Fruit fly (Drosophila melanogaster) whole organism, wandering third instar larva: ENCODE measurements around the gene Rhau.

ENCODE experiments used
- Abd-B ChIP-seq: fragments of >200 bp; optimal IDR thresholded peaks from 2 replicates; lab custom pipeline; 2017; ENCODE audit warnings: missing biosample characterization, missing genetic modification characterization
- CG32264 ChIP-seq: fragments of 200-800 bp; sonication (Bioruptor generic); optimal IDR thresholded peaks from 2 replicates; lab custom pipeline; 2016; ENCODE audit warnings: missing biosample characterization, missing genetic modification characterization
- CG9705 ChIP-seq: fragments of 200-800 bp; sonication (Bioruptor generic); optimal IDR thresholded peaks from 2 replicates; lab custom pipeline; 2018; ENCODE audit warnings: missing biosample characterization, mild to moderate bottlenecking, missing genetic modification characterization
- CrebA ChIP-seq: fragments of 200-800 bp; sonication (Bioruptor generic); optimal IDR thresholded peaks from 2 replicates; lab custom pipeline; 2016; ENCODE audit warnings: missing biosample characterization, mild to moderate bottlenecking, missing genetic modification characterization, borderline replicate concordance
- Dfd ChIP-seq: fragments of >200 bp; optimal IDR thresholded peaks from 2 replicates; lab custom pipeline; 2017; ENCODE audit warnings: missing biosample characterization, missing genetic modification characterization
- Dif ChIP-seq: fragments of 200-275, 200-300 bp; sonication (Bioruptor generic); optimal IDR thresholded peaks from 2 replicates; lab custom pipeline; 2018; ENCODE audit warnings: missing biosample characterization, missing genetic modification characterization; ENCODE audit not compliant: partially characterized antibody
- GATAd ChIP-seq: sonication (Bioruptor generic); optimal IDR thresholded peaks from 2 replicates; lab custom pipeline; 2016; ENCODE audit warnings: missing biosample characterization, missing genetic modification characterization
- HLH106 ChIP-seq: fragments of 200-800 bp; optimal IDR thresholded peaks from 3 replicates; lab custom pipeline; 2019; ENCODE audit warnings: missing biosample characterization, mild to moderate bottlenecking, missing genetic modification characterization, moderate library complexity
- Hnf4 ChIP-seq: fragments of 200-800 bp; sonication (Bioruptor generic); optimal IDR thresholded peaks from 2 replicates; lab custom pipeline; 2016; ENCODE audit warnings: missing biosample characterization, mild to moderate bottlenecking, missing genetic modification characterization
- Hr78 ChIP-seq: fragments of >200 bp; optimal IDR thresholded peaks from 2 replicates; lab custom pipeline; 2017; ENCODE audit warnings: missing biosample characterization, missing genetic modification characterization
- Hr83 ChIP-seq: fragments of 200-300 bp; sonication (Bioruptor generic); optimal IDR thresholded peaks from 2 replicates; lab custom pipeline; 2016; ENCODE audit warnings: missing biosample characterization, mild to moderate bottlenecking, missing genetic modification characterization, moderate library complexity; ENCODE audit not compliant: poor library complexity, severe bottlenecking
- Jra ChIP-seq: sonication (Bioruptor generic); optimal IDR thresholded peaks from 2 replicates; lab custom pipeline; 2016; ENCODE audit warnings: missing biosample characterization, missing genetic modification characterization
- Mio ChIP-seq: sonication (Bioruptor generic); optimal IDR thresholded peaks from 2 replicates; lab custom pipeline; 2016; ENCODE audit warnings: missing biosample characterization, missing genetic modification characterization
- Myc ChIP-seq: fragments of >200 bp; optimal IDR thresholded peaks from 2 replicates; lab custom pipeline; 2017
- N ChIP-seq: fragments of >200 bp; optimal IDR thresholded peaks from 2 replicates; lab custom pipeline; 2018; ENCODE audit warnings: missing biosample characterization, missing external identifiers, missing genetic modification characterization
- OdsH ChIP-seq: fragments of 200-800 bp; sonication (Bioruptor generic); optimal IDR thresholded peaks from 2 replicates; lab custom pipeline; 2016; ENCODE audit warnings: missing biosample characterization, mild to moderate bottlenecking, missing genetic modification characterization
- Rel ChIP-seq, 2 experiments: fragments of 200-800 bp; sonication (Bioruptor generic) in 1 of 2; optimal IDR thresholded peaks; 2 replicates in 1 of 2; 3 replicates in 1 of 2; lab custom pipeline; 2016 to 2019; ENCODE audit warnings: mild to moderate bottlenecking in 2 of 2, missing biosample characterization in 2 of 2, missing genetic modification characterization in 2 of 2, moderate library complexity in 1 of 2
- Sp1 ChIP-seq: fragments of 200-800 bp; sonication (Bioruptor generic); optimal IDR thresholded peaks from 3 replicates; lab custom pipeline; 2019; ENCODE audit warnings: missing biosample characterization, mild to moderate bottlenecking, missing genetic modification characterization, moderate library complexity
- Vsx2 ChIP-seq: fragments of 200-300, 225-300 bp; sonication (Bioruptor generic); optimal IDR thresholded peaks from 2 replicates; lab custom pipeline; 2018; ENCODE audit warnings: missing biosample characterization, missing genetic modification characterization; ENCODE audit not compliant: partially characterized antibody
- br ChIP-seq: fragments of 200-800 bp; sonication (Bioruptor generic); optimal IDR thresholded peaks from 2 replicates; lab custom pipeline; 2016; ENCODE audit warnings: missing biosample characterization, missing genetic modification characterization
- brk ChIP-seq: fragments of 200-800 bp; sonication (Bioruptor generic); optimal IDR thresholded peaks from 2 replicates; lab custom pipeline; 2016; ENCODE audit warnings: missing biosample characterization, mild to moderate bottlenecking, missing genetic modification characterization
- dl ChIP-seq, 2 experiments: fragments of 175-275, 200-275 bp in 1 of 2; fragments of 200-275 bp in 1 of 2; sonication (Bioruptor generic); optimal IDR thresholded peaks; lab custom pipeline; 2018; ENCODE audit warnings: mild to moderate bottlenecking in 2 of 2, missing biosample characterization in 2 of 2, missing genetic modification characterization in 2 of 2, moderate library complexity in 2 of 2; ENCODE audit not compliant: partially characterized antibody in 2 of 2, insufficient read depth in 1 of 2
- dmrt93B ChIP-seq: fragments of 200-800 bp; sonication (Bioruptor generic); optimal IDR thresholded peaks from 2 replicates; lab custom pipeline; 2018; ENCODE audit warnings: missing biosample characterization, mild to moderate bottlenecking, missing genetic modification characterization
- dsf ChIP-seq: sonication (Bioruptor generic); optimal IDR thresholded peaks from 2 replicates; lab custom pipeline; 2016; ENCODE audit warnings: missing biosample characterization, missing genetic modification characterization, borderline replicate concordance
- ey ChIP-seq: fragments of 200-800 bp; sonication (Bioruptor generic); optimal IDR thresholded peaks from 2 replicates; lab custom pipeline; 2016; ENCODE audit warnings: missing biosample characterization, missing genetic modification characterization
- foxo ChIP-seq, 2 experiments: fragments of 200-800 bp; sonication (Bioruptor generic); optimal IDR thresholded peaks; 2 replicates in 1 of 2; 3 replicates in 1 of 2; lab custom pipeline; 2016 to 2017; ENCODE audit warnings: missing biosample characterization in 2 of 2, missing genetic modification characterization in 2 of 2
- fru ChIP-seq: fragments of 200-800 bp; sonication (Bioruptor generic); optimal IDR thresholded peaks from 3 replicates; lab custom pipeline; 2016; ENCODE audit warnings: missing biosample characterization, mild to moderate bottlenecking, missing genetic modification characterization
- h ChIP-seq: fragments of 200-800 bp; sonication (Bioruptor generic); optimal IDR thresholded peaks from 3 replicates; lab custom pipeline; 2016; ENCODE audit warnings: missing biosample characterization, mild to moderate bottlenecking, missing genetic modification characterization
- jim ChIP-seq: fragments of 175-275, 200-325 bp; sonication (Bioruptor generic); optimal IDR thresholded peaks from 2 replicates; lab custom pipeline; 2016; ENCODE audit warnings: missing biosample characterization, mild to moderate bottlenecking, missing genetic modification characterization
- lola ChIP-seq: fragments of >200 bp; optimal IDR thresholded peaks from 2 replicates; lab custom pipeline; 2017; ENCODE audit warnings: missing biosample characterization, missing genetic modification characterization
- pan ChIP-seq: fragments of >200 bp; optimal IDR thresholded peaks from 2 replicates; lab custom pipeline; 2017
- psq ChIP-seq: fragments of 200-800 bp; sonication (Bioruptor generic); optimal IDR thresholded peaks from 3 replicates; lab custom pipeline; 2017; ENCODE audit warnings: missing biosample characterization, mild to moderate bottlenecking, missing genetic modification characterization, moderate library complexity
- rgr ChIP-seq: fragments of 200-800 bp; sonication (Bioruptor generic); optimal IDR thresholded peaks from 3 replicates; lab custom pipeline; 2016; ENCODE audit warnings: missing biosample characterization, mild to moderate bottlenecking, missing genetic modification characterization
- sage ChIP-seq: fragments of 200-800 bp; sonication (Bioruptor generic); optimal IDR thresholded peaks from 2 replicates; lab custom pipeline; 2016; ENCODE audit warnings: missing biosample characterization, mild to moderate bottlenecking, missing genetic modification characterization
- sv ChIP-seq: fragments of 200-800 bp; sonication (Bioruptor generic); optimal IDR thresholded peaks from 3 replicates; lab custom pipeline; 2016; ENCODE audit warnings: missing biosample characterization, missing genetic modification characterization
- tai ChIP-seq: sonication (Bioruptor generic); optimal IDR thresholded peaks from 2 replicates; lab custom pipeline; 2016; ENCODE audit warnings: missing biosample characterization, missing genetic modification characterization
- usp ChIP-seq: fragments of >200 bp; optimal IDR thresholded peaks from 2 replicates; lab custom pipeline; 2017; ENCODE audit warnings: missing biosample characterization, missing genetic modification characterization
- woc ChIP-seq: sonication (Bioruptor generic); optimal IDR thresholded peaks from 2 replicates; lab custom pipeline; 2016; ENCODE audit warnings: missing biosample characterization, mild to moderate bottlenecking, missing genetic modification characterization

Gene Rhau

DNA sequence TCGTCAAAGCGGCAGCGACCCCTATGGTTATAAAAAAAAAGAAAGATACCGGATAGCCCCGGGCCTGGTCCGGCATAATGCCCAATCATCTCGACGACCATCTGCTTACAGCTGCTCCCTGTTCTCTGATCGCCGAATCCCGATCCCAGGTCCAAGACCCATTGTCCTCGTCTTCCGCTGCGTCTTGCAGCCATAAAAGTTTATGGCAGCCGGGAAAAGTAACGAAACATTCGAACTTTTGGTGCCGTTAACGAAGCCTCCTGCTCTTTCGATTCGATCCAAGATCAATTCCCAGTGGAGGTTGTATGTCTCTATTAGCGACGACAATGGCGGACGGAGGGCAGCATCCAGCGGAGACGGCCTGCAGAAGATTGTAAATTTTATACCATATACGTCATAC is 27.5 kb upstream of the Rhau start:
- no peak for TF ChIP-seq lola (GFP tag; lab: Kevin White, UChicago)
- no peak for TF ChIP-seq rgr
- TF ChIP-seq dl (GFP tag; optimal IDR thresholded peaks at IDR 0.05; lab: Kevin White, UChicago; ENCODE audit: insufficient read depth in 1 of 2, partially characterized antibody in 2 of 2): no peak
- no peak for TF ChIP-seq Mio (GFP tag; lab: Kevin White, UChicago)
- TF ChIP-seq CG9705 (GFP tag; lab: Kevin White, UChicago): no peak
- TF ChIP-seq Jra (GFP tag; lab: Kevin White, UChicago): no peak
- no peak for TF ChIP-seq Rel (GFP tag; optimal IDR thresholded peaks at IDR 0.05; lab: Kevin White, UChicago)
- no peak for TF ChIP-seq Rel (tag; optimal IDR thresholded peaks at IDR 0.05; lab: Kevin White, UChicago)
- TF ChIP-seq psq (GFP tag; lab: Kevin White, UChicago): no peak
- no peak for TF ChIP-seq h (GFP tag; lab: Kevin White, UChicago)
- TF ChIP-seq dsf (GFP tag; lab: Kevin White, UChicago): no peak
- TF ChIP-seq Dif: no peak
- no peak for TF ChIP-seq Abd-B
- no peak for TF ChIP-seq OdsH (GFP tag; lab: Kevin White, UChicago)
- no peak for TF ChIP-seq ey (GFP tag; lab: Kevin White, UChicago)
- TF ChIP-seq Hr83 (GFP tag; lab: Kevin White, UChicago): no peak
- no peak for TF ChIP-seq Vsx2

DNA sequence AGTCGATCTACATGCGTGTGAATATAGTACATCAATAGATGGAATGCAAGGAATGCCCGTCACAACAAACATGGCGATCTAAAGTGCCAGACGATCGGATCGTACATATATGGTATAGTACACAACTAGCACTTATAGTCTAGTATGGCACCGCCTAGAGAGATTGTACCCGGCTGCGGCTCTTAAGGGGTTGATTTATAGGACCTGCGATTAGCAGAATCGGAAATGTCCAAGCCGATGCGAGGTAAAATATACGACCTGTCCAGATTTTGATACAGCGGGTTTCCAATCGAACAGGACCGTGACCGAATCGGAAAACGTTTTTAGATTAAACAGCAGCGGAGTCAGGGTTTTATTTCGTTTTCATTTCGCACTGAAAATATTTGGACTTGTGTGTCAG is 26.1 kb upstream of the Rhau start:
- TF ChIP-seq sage (GFP tag; lab: Kevin White, UChicago) (no peak), CG32264 (no peak), Mio (GFP tag; lab: Kevin White, UChicago) (no peak), Jra (GFP tag; lab: Kevin White, UChicago) (no peak), CrebA (GFP tag; lab: Kevin White, UChicago) (no peak), ey (GFP tag; lab: Kevin White, UChicago) (no peak), dmrt93B (GFP tag; lab: Kevin White, UChicago) (no peak), dl (GFP tag; optimal IDR thresholded peaks at IDR 0.05; lab: Kevin White, UChicago; ENCODE audit: insufficient read depth in 1 of 2, partially characterized antibody in 2 of 2) (no peak), Myc (lab: Kevin White, UChicago) (no peak), foxo (GFP tag; optimal IDR thresholded peaks at IDR 0.05; lab: Kevin White, UChicago) (no peak), Abd-B (no peak), psq (GFP tag; lab: Kevin White, UChicago) (no peak), Hr83 (GFP tag; lab: Kevin White, UChicago) (no peak)

DNA sequence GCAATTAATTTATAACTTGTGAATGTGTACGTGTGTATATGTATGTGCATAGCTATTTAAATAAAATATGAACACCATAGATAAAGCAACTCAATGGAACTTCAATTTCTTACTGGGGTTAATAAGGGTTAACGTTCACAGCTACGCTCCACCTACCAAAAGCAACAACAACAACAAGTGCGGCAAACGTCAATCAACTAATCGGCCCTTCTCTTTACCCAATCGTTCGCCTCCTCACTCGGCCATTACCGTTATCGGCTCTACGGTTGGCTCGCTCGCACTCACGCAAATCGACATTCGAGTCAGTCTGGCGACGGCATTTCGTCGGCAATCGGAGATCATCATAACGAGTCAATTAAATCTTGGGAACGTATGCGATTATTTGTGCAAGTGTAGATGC is 25.3 kb upstream of the Rhau start:
- TF ChIP-seq psq (GFP tag; lab: Kevin White, UChicago): peak; percentile 82
- TF ChIP-seq dsf (GFP tag; lab: Kevin White, UChicago): no peak
- TF ChIP-seq woc: no peak
- TF ChIP-seq pan (lab: Kevin White, UChicago): no peak

DNA sequence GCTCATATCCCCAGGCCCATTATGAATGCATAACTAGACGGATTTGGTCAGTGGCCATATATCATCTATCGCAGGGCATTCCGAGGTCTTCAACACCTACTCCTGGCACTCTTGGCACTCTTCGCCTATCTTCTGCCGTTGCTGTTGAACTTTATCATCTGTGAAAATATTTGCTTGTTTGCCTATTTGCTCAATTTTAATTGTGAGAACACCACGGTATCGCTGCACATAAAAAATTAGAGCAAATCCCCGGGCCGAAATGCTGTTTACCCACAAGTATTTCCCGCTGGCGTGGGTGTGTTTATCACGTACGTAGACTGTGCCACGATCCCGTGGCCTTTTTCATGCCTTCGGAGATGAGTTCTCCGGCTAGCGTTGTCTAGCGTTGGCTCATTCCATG is 23.0 kb upstream of the Rhau start:
- TF ChIP-seq Mio (GFP tag; lab: Kevin White, UChicago) (no peak), usp (GFP tag; lab: Kevin White, UChicago) (no peak), Hr78 (GFP tag; lab: Kevin White, UChicago) (no peak), lola (GFP tag; lab: Kevin White, UChicago) (no peak), Jra (GFP tag; lab: Kevin White, UChicago) (peak; percentile 50), Rel (GFP tag; optimal IDR thresholded peaks at IDR 0.05; lab: Kevin White, UChicago) (no peak), Rel (tag; optimal IDR thresholded peaks at IDR 0.05; lab: Kevin White, UChicago) (no peak), Dif (no peak), h (GFP tag; lab: Kevin White, UChicago) (peak; percentile 74), Vsx2 (no peak), N (no peak), CG32264 (peak; percentile 31), Dfd (GFP tag; lab: Kevin White, UChicago) (no peak), CG9705 (GFP tag; lab: Kevin White, UChicago) (no peak), dmrt93B (GFP tag; lab: Kevin White, UChicago) (peak; percentile 12), Myc (lab: Kevin White, UChicago) (no peak), CrebA (GFP tag; lab: Kevin White, UChicago) (no peak), pan (lab: Kevin White, UChicago) (no peak), OdsH (GFP tag; lab: Kevin White, UChicago) (peak; percentile 76), Hr83 (GFP tag; lab: Kevin White, UChicago) (peak; percentile 85), fru (GFP tag; lab: Kevin White, UChicago) (peak; percentile 43), Hnf4 (GFP tag; lab: Kevin White, UChicago) (peak; percentile 50), brk (GFP tag; lab: Kevin White, UChicago) (no peak), Abd-B (no peak), tai (no peak), foxo (GFP tag; optimal IDR thresholded peaks at IDR 0.05; lab: Kevin White, UChicago) (peak in 1 of 2 experiments; percentile 45), dsf (GFP tag; lab: Kevin White, UChicago) (no peak), rgr (peak; percentile 70), woc (no peak), Sp1 (GFP tag; lab: Kevin White, UChicago) (peak; percentile 45), dl (GFP tag; optimal IDR thresholded peaks at IDR 0.05; lab: Kevin White, UChicago; ENCODE audit: insufficient read depth in 1 of 2, partially characterized antibody in 2 of 2) (no peak), sv (GFP tag; lab: Kevin White, UChicago) (no peak), HLH106 (tag; lab: Kevin White, UChicago) (no peak), ey (GFP tag; lab: Kevin White, UChicago) (no peak), sage (GFP tag; lab: Kevin White, UChicago) (no peak), jim (GFP tag; lab: Kevin White, UChicago) (no peak), psq (GFP tag; lab: Kevin White, UChicago) (peak; percentile 42), GATAd (GFP tag; lab: Kevin White, UChicago) (no peak), br (peak; percentile 68)
- TF ChIP-seq, all 38 proteins: peak for 13
